Worm (Caenorhabditis elegans) whole organism, L1 larva: ENCODE data around the gene mrpl-55.

Experiments used
- Y116A8C.19 ChIP-seq: sonication (generic microtip); optimal IDR thresholded peaks from 2 replicates; lab custom pipeline; 2016; ENCODE audit warnings: missing compliant biosample characterization, missing genetic modification characterization, borderline replicate concordance
- aha-1 ChIP-seq: fragments of 150-350 bp; optimal IDR thresholded peaks from 2 replicates; lab custom pipeline; 2014; ENCODE audit warnings: missing biosample characterization, missing genetic modification characterization
- aly-2 ChIP-seq: fragments of 150-350 bp; optimal IDR thresholded peaks from 2 replicates; lab custom pipeline; 2014; ENCODE audit warnings: missing biosample characterization, missing genetic modification characterization
- ama-1 ChIP-seq: fragments of 150-350 bp; optimal IDR thresholded peaks from 2 replicates; lab custom pipeline; 2014
- egl-27 ChIP-seq, 2 experiments: fragments of 150-350 bp in 1 of 2; sonication (generic microtip); optimal IDR thresholded peaks; 3 replicates each; lab custom pipeline; 2017 to 2018; ENCODE audit warnings: missing biosample characterization in 2 of 2, missing genetic modification characterization in 2 of 2, missing genetic modification reagents in 2 of 2
- elt-3 ChIP-seq, 6 experiments: fragments of 150-350 bp in 1 of 6; sonication (generic microtip); optimal IDR thresholded peaks; 2 replicates each; lab custom pipeline; 2017 to 2018; ENCODE audit warnings: missing biosample characterization in 6 of 6, missing genetic modification characterization in 6 of 6, inconsistent platforms in 1 of 6
- fos-1 ChIP-seq: fragments of 150-350 bp; optimal IDR thresholded peaks from 2 replicates; lab custom pipeline; 2014; ENCODE audit warnings: missing biosample characterization, missing genetic modification characterization
- lin-13 ChIP-seq: fragments of 150-350 bp; optimal IDR thresholded peaks from 2 replicates; lab custom pipeline; 2014; ENCODE audit warnings: missing biosample characterization, missing genetic modification reagents, missing genetic modification characterization
- mep-1 ChIP-seq: fragments of 150-350 bp; optimal IDR thresholded peaks from 2 replicates; lab custom pipeline; 2014; ENCODE audit warnings: missing biosample characterization, missing genetic modification characterization
- nhr-76 ChIP-seq: sonication (generic microtip); optimal IDR thresholded peaks from 2 replicates; lab custom pipeline; 2017; ENCODE audit warnings: missing biosample characterization, missing genetic modification characterization
- pqm-1 ChIP-seq: sonication (generic microtip); optimal IDR thresholded peaks from 3 replicates; lab custom pipeline; 2017; ENCODE audit warnings: missing biosample characterization, missing genetic modification characterization
- snpc-4 ChIP-seq: fragments of 150-350 bp; optimal IDR thresholded peaks from 2 replicates; lab custom pipeline; 2014; ENCODE audit warnings: missing biosample characterization, missing genetic modification characterization
- sptf-1 ChIP-seq: fragments of 150-350 bp; optimal IDR thresholded peaks from 2 replicates; lab custom pipeline; 2014; ENCODE audit warnings: missing biosample characterization, missing genetic modification characterization
- tlp-1 ChIP-seq: fragments of 150-350 bp; optimal IDR thresholded peaks from 2 replicates; lab custom pipeline; 2014; ENCODE audit warnings: missing biosample characterization, missing genetic modification characterization

DNA sequence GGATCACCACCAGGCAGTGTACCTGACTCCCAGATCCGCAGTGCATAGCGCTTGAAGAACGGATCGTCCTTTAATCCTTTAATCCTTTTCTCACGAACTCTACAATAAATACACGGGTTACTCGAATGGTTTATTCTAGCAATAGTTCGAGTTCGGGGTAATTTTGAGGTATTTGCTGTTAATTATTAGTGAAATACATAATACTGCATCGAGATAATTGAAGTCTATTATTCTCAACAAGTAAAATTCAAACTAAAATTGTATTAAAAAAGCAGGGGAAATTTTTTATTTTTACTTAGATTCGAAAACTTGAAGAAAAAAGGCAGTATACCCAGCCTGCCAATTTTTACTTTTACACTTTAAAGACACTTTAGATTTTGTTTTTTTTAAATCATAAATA, 33.9 kb upstream of the mrpl-55 start, which contains the start of gene kgb-1:
- no peak for TF ChIP-seq aha-1
- no peak for TF ChIP-seq Y116A8C.19
- no peak for TF ChIP-seq snpc-4 (tag; lab: Kevin White, UChicago)
- no peak for TF ChIP-seq mep-1 (tag; lab: Kevin White, UChicago)
- no peak for TF ChIP-seq lin-13 (GFP tag; lab: Kevin White, UChicago)
- no peak for TF ChIP-seq elt-3 (tag; optimal IDR thresholded peaks at IDR 0.05; lab: Kevin White, UChicago)
- TF ChIP-seq egl-27 (tag; optimal IDR thresholded peaks at IDR 0.05; lab: Kevin White, UChicago): no peak
- TF ChIP-seq fos-1 (tag; lab: Kevin White, UChicago): no peak
- TF ChIP-seq sptf-1 (tag; lab: Kevin White, UChicago): no peak
- no peak for TF ChIP-seq ama-1 (lab: Kevin White, UChicago)
- TF ChIP-seq aly-2 (tag; lab: Kevin White, UChicago): no peak
- TF ChIP-seq nhr-76: no peak
- no peak for TF ChIP-seq pqm-1
- TF ChIP-seq tlp-1 (tag; lab: Kevin White, UChicago): no peak
